Fruit fly (Drosophila melanogaster) S2 (cell line): ENCODE data around the gene CG11841.

Experiments used
- CG8478 ChIP-seq: fragments of >200 bp; optimal IDR thresholded peaks from 2 replicates; lab custom pipeline; 2018
- CTCF ChIP-seq, 2 experiments: fragments of >200 bp; optimal IDR thresholded peaks; 2 replicates each; lab custom pipeline; 2018

- TF ChIP-seq CTCF (optimal IDR thresholded peaks at IDR 0.05; lab: Kevin White, UChicago) (no peak), CG8478 (lab: Kevin White, UChicago) (no peak)
These were observed 1.5 kb downstream of the CG11841 start, which contains the start of gene CG11842 for dm6 chr3R:29052380-29052779.
